Fruit fly (Drosophila melanogaster) whole organism, prepupa: ENCODE measurements around the gene Ssadh.

ENCODE experiments used
- CG10669 ChIP-seq: fragments of 200-800 bp; sonication (Bioruptor generic); optimal IDR thresholded peaks from 3 replicates; lab custom pipeline; 2018; ENCODE audit warnings: missing biosample characterization, mild to moderate bottlenecking, missing genetic modification characterization, moderate library complexity
- CG11294 ChIP-seq: fragments of 200-800 bp; sonication (Bioruptor generic); IDR thresholded peaks from 2 replicates; pipeline ENCODE4 v1.3.6; 2022; ENCODE audit warnings: missing biosample characterization, missing genetic modification characterization
- CG11902 ChIP-seq: fragments of 200-800 bp; sonication (Bioruptor generic); optimal IDR thresholded peaks from 3 replicates; lab custom pipeline; 2016; ENCODE audit warnings: missing biosample characterization, missing genetic modification characterization
- CG15336 ChIP-seq: fragments of 200-800 bp; sonication (Bioruptor generic); IDR thresholded peaks from 2 replicates; pipeline ENCODE4 v1.3.6; 2022; ENCODE audit warnings: missing biosample characterization, missing genetic modification characterization
- CG1621 ChIP-seq: fragments of 200-800 bp; sonication (Bioruptor generic); optimal IDR thresholded peaks from 3 replicates; lab custom pipeline; 2018; ENCODE audit warnings: missing biosample characterization, mild to moderate bottlenecking, missing genetic modification characterization
- CG16779 ChIP-seq: fragments of 200-800 bp; sonication (Bioruptor generic); optimal IDR thresholded peaks from 3 replicates; lab custom pipeline; 2017; ENCODE audit warnings: missing biosample characterization, mild to moderate bottlenecking, missing genetic modification characterization
- CG3032 ChIP-seq: fragments of 200-800 bp; optimal IDR thresholded peaks from 2 replicates; lab custom pipeline; 2019; ENCODE audit warnings: missing biosample characterization, mild to moderate bottlenecking, missing genetic modification characterization, moderate library complexity
- CG31627 ChIP-seq: fragments of 200-800 bp; sonication (Bioruptor generic); optimal IDR thresholded peaks from 3 replicates; lab custom pipeline; 2016; ENCODE audit warnings: missing biosample characterization, missing genetic modification characterization
- CG3919 ChIP-seq: fragments of 200-800 bp; sonication (Bioruptor generic); optimal IDR thresholded peaks from 3 replicates; lab custom pipeline; 2016; ENCODE audit warnings: missing biosample characterization, missing genetic modification characterization
- CG4318 ChIP-seq: fragments of 200-800 bp; sonication (Bioruptor generic); optimal IDR thresholded peaks from 3 replicates; lab custom pipeline; 2017; ENCODE audit warnings: missing biosample characterization, mild to moderate bottlenecking, missing genetic modification characterization
- CG6163 ChIP-seq: fragments of 200-800 bp; sonication (Bioruptor generic); IDR thresholded peaks from 3 replicates; pipeline ENCODE4 v1.3.6; 2022; ENCODE audit warnings: missing biosample characterization, missing genetic modification characterization
- CG6792 ChIP-seq: fragments of 200-800 bp; sonication (Bioruptor generic); optimal IDR thresholded peaks from 3 replicates; lab custom pipeline; 2016; ENCODE audit warnings: missing biosample characterization, missing genetic modification characterization
- CG6808 ChIP-seq: fragments of 200-800 bp; sonication (Bioruptor generic); optimal IDR thresholded peaks from 3 replicates; lab custom pipeline; 2017; ENCODE audit warnings: missing biosample characterization, missing genetic modification characterization, mild to moderate bottlenecking, moderate library complexity, missing genetic modification reagents
- CG6854 ChIP-seq: fragments of 200-800 bp; sonication (Bioruptor generic); optimal IDR thresholded peaks from 2 replicates; lab custom pipeline; 2017; ENCODE audit warnings: missing biosample characterization, mild to moderate bottlenecking, missing genetic modification characterization
- CG8119 ChIP-seq: fragments of 200-800 bp; sonication (Bioruptor generic); IDR thresholded peaks from 3 replicates; pipeline ENCODE4 v1.3.6; 2022; ENCODE audit warnings: missing biosample characterization, missing genetic modification characterization
- CG8632 ChIP-seq: fragments of 200-800 bp; sonication (Bioruptor generic); optimal IDR thresholded peaks from 3 replicates; lab custom pipeline; 2016; ENCODE audit warnings: missing biosample characterization, missing genetic modification characterization
- CG9139 ChIP-seq: fragments of 200-800 bp; sonication (Bioruptor generic); optimal IDR thresholded peaks from 3 replicates; lab custom pipeline; 2017; ENCODE audit warnings: missing biosample characterization, mild to moderate bottlenecking, missing genetic modification characterization
- Eip75B ChIP-seq: fragments of 200-800 bp; sonication (Bioruptor generic); optimal IDR thresholded peaks from 3 replicates; lab custom pipeline; 2016; ENCODE audit warnings: missing biosample characterization, missing genetic modification characterization
- Eip78C ChIP-seq: fragments of 200-800 bp; sonication (Bioruptor generic); peaks from one replicate; lab custom pipeline; 2016; ENCODE audit warnings: missing biosample characterization, missing genetic modification characterization
- Eip93F ChIP-seq: fragments of 200-800 bp; sonication (Bioruptor generic); optimal IDR thresholded peaks from 2 replicates; lab custom pipeline; 2016; ENCODE audit warnings: missing biosample characterization, mild to moderate bottlenecking, missing genetic modification characterization
- Ets21C ChIP-seq: fragments of 200-800 bp; sonication (Bioruptor generic); optimal IDR thresholded peaks from 3 replicates; lab custom pipeline; 2016; ENCODE audit warnings: missing biosample characterization, missing genetic modification characterization
- Ets96B ChIP-seq: fragments of 200-800 bp; optimal IDR thresholded peaks from 2 replicates; lab custom pipeline; 2019; ENCODE audit warnings: missing biosample characterization, mild to moderate bottlenecking, missing genetic modification characterization, moderate library complexity
- Hr38 ChIP-seq: sonication (Bioruptor generic); optimal IDR thresholded peaks from 2 replicates; lab custom pipeline; 2016; ENCODE audit warnings: missing biosample characterization, missing genetic modification characterization
- Hr39 ChIP-seq: fragments of 200-800 bp; sonication (Bioruptor generic); optimal IDR thresholded peaks from 2 replicates; lab custom pipeline; 2016; ENCODE audit warnings: missing biosample characterization, missing genetic modification characterization
- OdsH ChIP-seq: fragments of 200-800 bp; sonication (Bioruptor generic); optimal IDR thresholded peaks from 3 replicates; lab custom pipeline; 2016; ENCODE audit warnings: missing biosample characterization, missing genetic modification characterization
- Smox ChIP-seq: fragments of 200-800 bp; sonication (Bioruptor generic); optimal IDR thresholded peaks from 3 replicates; lab custom pipeline; 2016; ENCODE audit warnings: missing biosample characterization, missing genetic modification characterization
- Sox102F ChIP-seq: fragments of 200-800 bp; sonication (Bioruptor generic); optimal IDR thresholded peaks from 2 replicates; lab custom pipeline; 2016; ENCODE audit warnings: missing biosample characterization, mild to moderate bottlenecking, missing genetic modification characterization
- Sox14 ChIP-seq: fragments of 200-800 bp; sonication (Bioruptor generic); optimal IDR thresholded peaks from 3 replicates; lab custom pipeline; 2016; ENCODE audit warnings: missing biosample characterization, missing genetic modification characterization
- Sox15 ChIP-seq: fragments of 200-800 bp; sonication (Bioruptor generic); optimal IDR thresholded peaks from 3 replicates; lab custom pipeline; 2016; ENCODE audit warnings: missing biosample characterization, missing genetic modification characterization
- achi ChIP-seq: fragments of 200-800 bp; sonication (Bioruptor generic); optimal IDR thresholded peaks from 3 replicates; lab custom pipeline; 2016; ENCODE audit warnings: missing biosample characterization, missing genetic modification characterization
- acj6 ChIP-seq: fragments of 200-800 bp; sonication (Bioruptor generic); optimal IDR thresholded peaks from 3 replicates; lab custom pipeline; 2016; ENCODE audit warnings: missing biosample characterization, missing genetic modification characterization
- cyc ChIP-seq: fragments of 200-800 bp; sonication (Bioruptor generic); optimal IDR thresholded peaks from 3 replicates; lab custom pipeline; 2016; ENCODE audit warnings: missing biosample characterization, missing genetic modification characterization
- eg ChIP-seq: fragments of 200-800 bp; sonication (Bioruptor generic); IDR thresholded peaks from 3 replicates; pipeline ENCODE4 v1.3.6; 2022; ENCODE audit warnings: missing biosample characterization, missing genetic modification characterization
- esn ChIP-seq: fragments of 200-800 bp; sonication (Bioruptor generic); optimal IDR thresholded peaks from 2 replicates; lab custom pipeline; 2016; ENCODE audit warnings: missing biosample characterization, mild to moderate bottlenecking, missing genetic modification characterization, moderate library complexity
- fd85E ChIP-seq: fragments of 200-800 bp; sonication (Bioruptor generic); optimal IDR thresholded peaks from 3 replicates; lab custom pipeline; 2016; ENCODE audit warnings: missing biosample characterization, missing genetic modification characterization
- lz ChIP-seq: fragments of 200-800 bp; sonication (Bioruptor generic); optimal IDR thresholded peaks from 3 replicates; lab custom pipeline; 2016; ENCODE audit warnings: missing biosample characterization, missing genetic modification characterization
- net ChIP-seq: fragments of 200-800 bp; sonication (Bioruptor generic); optimal IDR thresholded peaks from 3 replicates; lab custom pipeline; 2016; ENCODE audit warnings: missing biosample characterization, missing genetic modification characterization
- pdm3 ChIP-seq: fragments of 200-800 bp; sonication (Bioruptor generic); optimal IDR thresholded peaks from 3 replicates; lab custom pipeline; 2016; ENCODE audit warnings: missing biosample characterization, missing genetic modification characterization
- salr ChIP-seq, 2 experiments: fragments of 200-800 bp; sonication (Bioruptor generic); optimal IDR thresholded peaks; 3 replicates each; lab custom pipeline; 2016 to 2018; ENCODE audit warnings: missing biosample characterization in 2 of 2, missing genetic modification characterization in 2 of 2, mild to moderate bottlenecking in 1 of 2
- spab ChIP-seq: fragments of 200-800 bp; sonication (Bioruptor generic); optimal IDR thresholded peaks from 2 replicates; lab custom pipeline; 2017; ENCODE audit warnings: missing biosample characterization, mild to moderate bottlenecking, missing genetic modification characterization, missing genetic modification reagents
- svp ChIP-seq: fragments of 200-800 bp; sonication (Bioruptor generic); peaks from one replicate; lab custom pipeline; 2016; ENCODE audit warnings: missing biosample characterization, missing genetic modification characterization

The Ssadh gene

dm6 chr3R:25646882-25647518 is 20.3 kb upstream of the Ssadh start (continued):
- TF ChIP-seq CG15336 (GFP tag; lab: Robert Waterston, UW) = peak; percentile 71
- peak; percentile 65 for TF ChIP-seq CG6808 (GFP tag; lab: Kevin White, UChicago)
- TF ChIP-seq CG3919 (GFP tag; lab: Kevin White, UChicago) = peak; percentile 86
- TF ChIP-seq Sox102F (GFP tag; lab: Kevin White, UChicago) = peak; percentile 74
- TF ChIP-seq CG6854 (GFP tag; lab: Kevin White, UChicago) = peak; percentile 74
- TF ChIP-seq CG8632 (GFP tag; lab: Kevin White, UChicago) = peak; percentile 82
- peak; percentile 75 for TF ChIP-seq CG1621 (tag; lab: Kevin White, UChicago)
- peak; percentile 44 for TF ChIP-seq spab (GFP tag; lab: Kevin White, UChicago)
- peak; percentile 87 for TF ChIP-seq acj6 (GFP tag; lab: Kevin White, UChicago)
- peak; percentile 88 for TF ChIP-seq Eip75B (GFP tag; lab: Kevin White, UChicago)
- TF ChIP-seq OdsH (GFP tag; lab: Kevin White, UChicago) = peak; percentile 86
- peak; percentile 78 for TF ChIP-seq Ets96B (tag; lab: Kevin White, UChicago)
- peak; percentile 63; the same call in 1 of the 2 replicates for TF ChIP-seq CG11294 (GFP tag; lab: Robert Waterston, UW)
- peak; percentile 78 for TF ChIP-seq CG10669
- TF ChIP-seq CG3032 (tag; lab: Kevin White, UChicago) = peak; percentile 86
- TF ChIP-seq svp (GFP tag; lab: Kevin White, UChicago) = peak; percentile 99
- peak; percentile 89 for TF ChIP-seq Ets21C (GFP tag; lab: Kevin White, UChicago)
- peak; percentile 82 for TF ChIP-seq eg
- TF ChIP-seq Hr38 = peak; percentile 58
- peak; percentile 96 for TF ChIP-seq Hr39 (GFP tag; lab: Kevin White, UChicago)
- TF ChIP-seq esn (GFP tag; lab: Kevin White, UChicago) = peak; percentile 92
- TF ChIP-seq Eip93F (GFP tag; lab: Kevin White, UChicago) = no peak
- peak; percentile 96 for TF ChIP-seq CG31627 (GFP tag; lab: Kevin White, UChicago)
- TF ChIP-seq fd85E (GFP tag; lab: Kevin White, UChicago) = peak; percentile 69
- TF ChIP-seq CG9139 (GFP tag; lab: Kevin White, UChicago) = peak; percentile 18
- peak; percentile 93 for TF ChIP-seq Eip78C
- TF ChIP-seq Smox (GFP tag; lab: Kevin White, UChicago) = peak; percentile 86
- peak; percentile 93 for TF ChIP-seq lz
- TF ChIP-seq Sox15 (GFP tag; lab: Kevin White, UChicago) = peak; percentile 89
- TF ChIP-seq Sox14 (GFP tag; lab: Kevin White, UChicago) = peak; percentile 90
- TF ChIP-seq pdm3 (GFP tag; lab: Kevin White, UChicago) = peak; percentile 88
- TF ChIP-seq CG16779 = peak; percentile 81
- peak; percentile 68 for TF ChIP-seq CG8119 (GFP tag; lab: Robert Waterston, UW)

- TF ChIP-seq CG11902 (GFP tag; lab: Kevin White, UChicago) (no peak), acj6 (GFP tag; lab: Kevin White, UChicago) (no peak), Eip78C (peak; percentile 65), CG11294 (GFP tag; lab: Robert Waterston, UW) (no peak), lz (no peak), CG10669 (peak; percentile 19), Sox14 (GFP tag; lab: Kevin White, UChicago) (no peak), net (GFP tag; lab: Kevin White, UChicago) (no peak), svp (GFP tag; lab: Kevin White, UChicago) (no peak), Ets96B (tag; lab: Kevin White, UChicago) (peak; percentile 9), CG6163 (GFP tag; lab: Robert Waterston, UW) (0 out of 3 replicates have a peak, but pooled peaks have one; percentile 26), salr (GFP tag; optimal IDR thresholded peaks at IDR 0.05; lab: Kevin White, UChicago) (no peak), CG4318 (GFP tag; lab: Kevin White, UChicago) (no peak), spab (GFP tag; lab: Kevin White, UChicago) (peak; percentile 3), Eip75B (GFP tag; lab: Kevin White, UChicago) (peak; percentile 14), CG6792 (GFP tag; lab: Kevin White, UChicago) (no peak), CG9139 (GFP tag; lab: Kevin White, UChicago) (no peak), esn (GFP tag; lab: Kevin White, UChicago) (no peak), achi (GFP tag; lab: Kevin White, UChicago) (peak; percentile 14), Smox (GFP tag; lab: Kevin White, UChicago) (no peak), cyc (GFP tag; lab: Kevin White, UChicago) (no peak), OdsH (GFP tag; lab: Kevin White, UChicago) (no peak), CG6808 (GFP tag; lab: Kevin White, UChicago) (peak; percentile 31)
These were observed 17.4 kb upstream of the Ssadh start for dm6 chr3R:25644172-25644571.
